Worm (Caenorhabditis elegans) whole organism, mixed stage, embryonic: ENCODE data around the gene acr-7.

Experiments used
- ces-1 ChIP-seq: fragments of 150-350 bp; optimal IDR thresholded peaks from 2 replicates; lab custom pipeline; 2014; ENCODE audit warnings: missing biosample characterization, missing genetic modification reagents, missing genetic modification characterization
- cnd-1 ChIP-seq: fragments of 200-800 bp; sonication (Bioruptor generic); optimal IDR thresholded peaks from 2 replicates; lab custom pipeline; 2018; ENCODE audit warnings: mild to moderate bottlenecking, missing genetic modification characterization, missing compliant biosample characterization
- mab-5 ChIP-seq: fragments of 150-350 bp; optimal IDR thresholded peaks from 2 replicates; lab custom pipeline; 2014; ENCODE audit warnings: missing biosample characterization, missing genetic modification characterization
- mep-1 ChIP-seq: fragments of 150-350 bp; optimal IDR thresholded peaks from 2 replicates; lab custom pipeline; 2017; ENCODE audit warnings: missing biosample characterization, missing genetic modification reagents, missing genetic modification characterization, inconsistent platforms
- nhr-76 ChIP-seq: sonication (generic microtip); optimal IDR thresholded peaks from 2 replicates; lab custom pipeline; 2017; ENCODE audit warnings: missing biosample characterization, missing genetic modification characterization
- pha-4 ChIP-seq: fragments of 150-350 bp; optimal IDR thresholded peaks from 2 replicates; lab custom pipeline; 2018; ENCODE audit warnings: missing biosample characterization, missing genetic modification reagents, missing genetic modification characterization
- snpc-4 ChIP-seq: fragments of 150-350 bp; optimal IDR thresholded peaks from 2 replicates; lab custom pipeline; 2014; ENCODE audit warnings: missing biosample characterization, missing genetic modification characterization
- sptf-1 ChIP-seq: sonication (generic microtip); optimal IDR thresholded peaks from 2 replicates; lab custom pipeline; 2017; ENCODE audit warnings: mild to moderate bottlenecking, missing genetic modification characterization, moderate library complexity, missing compliant biosample characterization
- tbx-8 ChIP-seq: fragments of 200-800 bp; sonication (Bioruptor generic); optimal IDR thresholded peaks from 2 replicates; lab custom pipeline; 2018; ENCODE audit warnings: mild to moderate bottlenecking, missing genetic modification characterization, moderate library complexity, missing compliant biosample characterization

ce11 chrII:7832054-7832453 is 17.5 kb downstream of the acr-7 start, which contains the start of gene T09A5.14:
- TF ChIP-seq sptf-1 (tag; lab: Kevin White, UChicago) (no peak), snpc-4 (tag; lab: Kevin White, UChicago) (no peak), nhr-76 (tag; lab: Kevin White, UChicago) (no peak), mep-1 (tag; lab: Kevin White, UChicago) (no peak), cnd-1 (tag; lab: Kevin White, UChicago) (no peak), ces-1 (GFP tag; lab: Kevin White, UChicago) (no peak), pha-4 (tag; lab: Kevin White, UChicago) (no peak), mab-5 (no peak), tbx-8 (GFP tag; lab: Kevin White, UChicago) (no peak)
